Worm (Caenorhabditis elegans) whole organism, young adult: Measurements from ENCODE around the gene ZK287.7.

Experiments used
- B0035.1 ChIP-seq: sonication (generic microtip); optimal IDR thresholded peaks from 2 replicates; lab custom pipeline; 2016; ENCODE audit warnings: missing genetic modification characterization, mild to moderate bottlenecking, missing compliant biosample characterization, missing genotype, missing genetic modification reagents
- F23B12.7 ChIP-seq: sonication (generic microtip); optimal IDR thresholded peaks from 2 replicates; lab custom pipeline; 2017; ENCODE audit warnings: missing genetic modification characterization, mild to moderate bottlenecking, missing compliant biosample characterization, antibody characterized with exemption, moderate library complexity; ENCODE audit not compliant: insufficient read depth
- F33H1.4 ChIP-seq: fragments of 200-800 bp; sonication (Bioruptor generic); IDR thresholded peaks from 2 replicates; pipeline ENCODE4 v1.3.6; 2022; ENCODE audit warnings: missing genetic modification reagents, missing genetic modification characterization, missing compliant biosample characterization
- F49E8.2 ChIP-seq: sonication (generic microtip); optimal IDR thresholded peaks from 3 replicates; lab custom pipeline; 2017; ENCODE audit warnings: missing genetic modification characterization, mild to moderate bottlenecking, missing compliant biosample characterization, antibody characterized with exemption, moderate library complexity; ENCODE audit not compliant: insufficient read depth
- F52B5.7 ChIP-seq: sonication (generic microtip); optimal IDR thresholded peaks from 2 replicates; lab custom pipeline; 2016; ENCODE audit warnings: mild to moderate bottlenecking, missing genetic modification characterization, missing compliant biosample characterization
- F57A8.1 ChIP-seq: fragments of 200-800 bp; sonication (Bioruptor generic); optimal IDR thresholded peaks from 2 replicates; lab custom pipeline; 2018; ENCODE audit warnings: mild to moderate bottlenecking, missing genetic modification characterization, moderate library complexity, missing compliant biosample characterization
- T07F8.4 ChIP-seq: sonication (generic microtip); optimal IDR thresholded peaks from 2 replicates; lab custom pipeline; 2016; ENCODE audit warnings: mild to moderate bottlenecking, missing genetic modification characterization, moderate library complexity, missing compliant biosample characterization
- T26A5.8 ChIP-seq: sonication (generic microtip); optimal IDR thresholded peaks from 2 replicates; lab custom pipeline; 2016; ENCODE audit warnings: missing genetic modification characterization, missing compliant biosample characterization
- Y95B8A.8 ChIP-seq: fragments of 200-800 bp; sonication (Bioruptor generic); IDR thresholded peaks from 2 replicates; pipeline ENCODE4 v1.3.6; 2022; ENCODE audit warnings: missing genetic modification reagents, missing genetic modification characterization, missing compliant biosample characterization
- aptf-2 ChIP-seq: fragments of 200-800 bp; sonication (Bioruptor generic); conservative IDR thresholded peaks from 2 replicates; pipeline ENCODE4 v1.3.6; 2022; ENCODE audit warnings: missing genetic modification reagents, missing genetic modification characterization, missing compliant biosample characterization
- attf-3 ChIP-seq: fragments of 200-800 bp; sonication (Bioruptor generic); conservative IDR thresholded peaks from 2 replicates; pipeline ENCODE4 v1.3.6; 2022; ENCODE audit warnings: missing genetic modification reagents, missing genetic modification characterization, missing compliant biosample characterization
- attf-5 ChIP-seq: fragments of 200-800 bp; sonication (Bioruptor generic); optimal IDR thresholded peaks from 2 replicates; lab custom pipeline; 2018; ENCODE audit warnings: mild to moderate bottlenecking, missing genetic modification characterization, missing compliant biosample characterization
- bed-2 ChIP-seq: fragments of 200-800 bp; sonication (Bioruptor generic); IDR thresholded peaks from 2 replicates; pipeline ENCODE4 v1.3.6; 2022; ENCODE audit warnings: missing genetic modification reagents, missing genetic modification characterization, missing compliant biosample characterization
- cebp-1 ChIP-seq, 2 experiments: fragments of 200-800 bp in 1 of 2; sonication (Bioruptor generic) in 1 of 2; sonication (generic microtip) in 1 of 2; IDR thresholded peaks in 1 of 2; optimal IDR thresholded peaks in 1 of 2; 2 replicates each; pipeline versions ENCODE4 v1.3.6 to Lab custom; 2017 to 2022; ENCODE audit warnings: missing compliant biosample characterization in 2 of 2, missing genetic modification characterization in 2 of 2, mild to moderate bottlenecking in 1 of 2, missing genetic modification reagents in 1 of 2, moderate library complexity in 1 of 2
- ceh-27 ChIP-seq: fragments of 200-800 bp; sonication (Bioruptor generic); optimal IDR thresholded peaks from 2 replicates; lab custom pipeline; 2018; ENCODE audit warnings: mild to moderate bottlenecking, missing genetic modification characterization, moderate library complexity, missing compliant biosample characterization
- ceh-40 ChIP-seq: fragments of 200-800 bp; sonication (Bioruptor generic); IDR thresholded peaks from 2 replicates; pipeline ENCODE4 v1.3.6; 2022; ENCODE audit warnings: missing genetic modification characterization, missing compliant biosample characterization
- chd-7 ChIP-seq: sonication (generic microtip); optimal IDR thresholded peaks from 2 replicates; lab custom pipeline; 2016; ENCODE audit warnings: mild to moderate bottlenecking, missing genetic modification characterization, moderate library complexity, missing compliant biosample characterization
- efl-1 ChIP-seq: fragments of 150-350 bp; optimal IDR thresholded peaks from 2 replicates; lab custom pipeline; 2014; ENCODE audit warnings: missing biosample characterization, missing genetic modification reagents, missing genetic modification characterization
- egl-18 ChIP-seq: fragments of 200-800 bp; sonication (Bioruptor generic); IDR thresholded peaks from 2 replicates; pipeline ENCODE4 v1.3.6; 2022; ENCODE audit warnings: missing genetic modification reagents, missing genetic modification characterization, missing compliant biosample characterization
- ekl-4 ChIP-seq: fragments of 200-800 bp; sonication (Bioruptor generic); IDR thresholded peaks from 2 replicates; pipeline ENCODE4 v1.3.6; 2022; ENCODE audit warnings: missing genetic modification reagents, missing genetic modification characterization, missing compliant biosample characterization
- ets-4 ChIP-seq: fragments of 200-800 bp; sonication (Bioruptor generic); optimal IDR thresholded peaks from 2 replicates; lab custom pipeline; 2018; ENCODE audit warnings: mild to moderate bottlenecking, missing genetic modification characterization, missing compliant biosample characterization
- hmg-20 ChIP-seq: fragments of 200-800 bp; sonication (Bioruptor generic); IDR thresholded peaks from 2 replicates; pipeline ENCODE4 v1.3.6; 2022; ENCODE audit warnings: missing genetic modification reagents, missing genetic modification characterization, missing compliant biosample characterization
- hrde-1 ChIP-seq: sonication (generic microtip); optimal IDR thresholded peaks from 2 replicates; lab custom pipeline; 2016; ENCODE audit warnings: missing genetic modification characterization, mild to moderate bottlenecking, missing compliant biosample characterization, moderate library complexity, missing genotype, missing genetic modification reagents, borderline replicate concordance
- let-526 ChIP-seq: fragments of 200-800 bp; sonication (Bioruptor generic); IDR thresholded peaks from 2 replicates; pipeline ENCODE4 v1.3.6; 2022; ENCODE audit warnings: missing genetic modification reagents, missing genetic modification characterization, missing compliant biosample characterization
- lir-1 ChIP-seq: fragments of 200-800 bp; sonication (Bioruptor generic); conservative IDR thresholded peaks from 2 replicates; pipeline ENCODE4 v1.3.6; 2022; ENCODE audit warnings: missing genetic modification reagents, missing genetic modification characterization, missing compliant biosample characterization
- lsl-1 ChIP-seq: fragments of 200-800 bp; sonication (Bioruptor generic); optimal IDR thresholded peaks from 2 replicates; lab custom pipeline; 2018; ENCODE audit warnings: mild to moderate bottlenecking, missing genetic modification characterization, moderate library complexity, missing compliant biosample characterization
- nfyb-1 ChIP-seq: fragments of 200-800 bp; sonication (Bioruptor generic); IDR thresholded peaks from 2 replicates; pipeline ENCODE4 v1.3.6; 2022; ENCODE audit warnings: missing genetic modification reagents, missing genetic modification characterization, missing compliant biosample characterization
- nhr-80 ChIP-seq: sonication (generic microtip); optimal IDR thresholded peaks from 2 replicates; lab custom pipeline; 2016; ENCODE audit warnings: missing genetic modification characterization, missing compliant biosample characterization
- nhr-90 ChIP-seq: sonication (generic microtip); optimal IDR thresholded peaks from 2 replicates; lab custom pipeline; 2016; ENCODE audit warnings: missing genotype, mild to moderate bottlenecking, missing genetic modification characterization, missing compliant biosample characterization
- repo-1 ChIP-seq: sonication (generic microtip); optimal IDR thresholded peaks from 2 replicates; lab custom pipeline; 2017; ENCODE audit warnings: mild to moderate bottlenecking, missing genetic modification characterization, missing compliant biosample characterization
- sdz-38 ChIP-seq: sonication (generic microtip); optimal IDR thresholded peaks from 2 replicates; lab custom pipeline; 2016; ENCODE audit warnings: missing genotype, missing genetic modification characterization, missing compliant biosample characterization
- tbp1 ChIP-seq: fragments of 200-800 bp; sonication (Bioruptor generic); optimal IDR thresholded peaks from 2 replicates; lab custom pipeline; 2018; ENCODE audit warnings: mild to moderate bottlenecking, missing genetic modification characterization, missing compliant biosample characterization
- xnd-1 ChIP-seq: sonication (generic microtip); optimal IDR thresholded peaks from 2 replicates; lab custom pipeline; 2016; ENCODE audit warnings: missing genotype, missing genetic modification reagents, missing genetic modification characterization, missing compliant biosample characterization
- ztf-18 ChIP-seq: sonication (generic microtip); optimal IDR thresholded peaks from 2 replicates; lab custom pipeline; 2016; ENCODE audit warnings: missing genotype, mild to moderate bottlenecking, missing genetic modification characterization, missing compliant biosample characterization
- ztf-22 ChIP-seq: fragments of 200-800 bp; sonication (Bioruptor generic); optimal IDR thresholded peaks from 2 replicates; lab custom pipeline; 2018; ENCODE audit warnings: mild to moderate bottlenecking, missing genetic modification characterization, moderate library complexity, missing compliant biosample characterization
- ztf-3 ChIP-seq: fragments of 200-800 bp; sonication (Bioruptor generic); optimal IDR thresholded peaks from 2 replicates; lab custom pipeline; 2018; ENCODE audit warnings: mild to moderate bottlenecking, missing genetic modification characterization, missing compliant biosample characterization

Gene ZK287.7

ce11 chrV:9706592-9706991, 13.7 kb downstream of the ZK287.7 start:
- TF ChIP-seq F33H1.4, result no peak
- TF ChIP-seq xnd-1 (tag; lab: Kevin White, UChicago), result no peak
- TF ChIP-seq tbp1, result no peak
- TF ChIP-seq T26A5.8, result no peak
- TF ChIP-seq attf-3 (GFP tag; lab: Robert Waterston, UW), result no peak
- no peak for TF ChIP-seq T07F8.4 (tag; lab: Kevin White, UChicago)
- no peak for TF ChIP-seq ztf-3 (GFP tag; lab: Kevin White, UChicago)
- no peak for TF ChIP-seq lir-1 (GFP tag; lab: Robert Waterston, UW)
- TF ChIP-seq F49E8.2, result no peak

- TF ChIP-seq repo-1 (tag; lab: Kevin White, UChicago) (no peak), Y95B8A.8 (GFP tag; lab: Robert Waterston, UW) (no peak), ceh-40 (GFP tag; lab: Robert Waterston, UW) (no peak), bed-2 (GFP tag; lab: Robert Waterston, UW) (no peak), F52B5.7 (tag; lab: Kevin White, UChicago) (no peak), nhr-80 (peak; percentile 49), F23B12.7 (no peak), ztf-18 (no peak), attf-5 (GFP tag; lab: Kevin White, UChicago) (no peak)
- TF ChIP-seq, all 124 proteins: peak for 1
These were observed 16.9 kb downstream of the ZK287.7 start, which contains the start of gene tag-120 for ce11 chrV:9709747-9710146. Gene tag-120 (minus strand): TSS chrV:9709814.

ce11 chrV:9711174-9711573, 18.3 kb downstream of the ZK287.7 start:
- TF ChIP-seq egl-18 (GFP tag; lab: Robert Waterston, UW) (no peak), aptf-2 (GFP tag; lab: Robert Waterston, UW) (no peak), cebp-1 (GFP tag; IDR thresholded peaks at IDR 0.05; lab: Robert Waterston, UW) (peak; percentile 83), cebp-1 (tag; optimal IDR thresholded peaks at IDR 0.05; lab: Kevin White, UChicago) (no peak), F57A8.1 (GFP tag; lab: Kevin White, UChicago) (no peak), nhr-80 (peak; percentile 45), chd-7 (no peak)

- no peak for TF ChIP-seq nfyb-1 (GFP tag; lab: Robert Waterston, UW)
- no peak for TF ChIP-seq hrde-1 (tag; lab: Kevin White, UChicago)
- TF ChIP-seq ztf-3 (GFP tag; lab: Kevin White, UChicago), result no peak
- no peak for TF ChIP-seq let-526
- TF ChIP-seq ceh-27 (GFP tag; lab: Kevin White, UChicago), result no peak
- no peak for TF ChIP-seq cebp-1 (GFP tag; IDR thresholded peaks at IDR 0.05; lab: Robert Waterston, UW)
- no peak for TF ChIP-seq cebp-1 (tag; optimal IDR thresholded peaks at IDR 0.05; lab: Kevin White, UChicago)
- TF ChIP-seq ztf-22 (GFP tag; lab: Kevin White, UChicago), result no peak
- TF ChIP-seq xnd-1 (tag; lab: Kevin White, UChicago), result no peak
- TF ChIP-seq nhr-90 (tag; lab: Kevin White, UChicago), result no peak
- TF ChIP-seq sdz-38, result no peak
- TF ChIP-seq efl-1 (GFP tag; lab: Kevin White, UChicago), result no peak
- no peak for TF ChIP-seq ekl-4 (GFP tag; lab: Robert Waterston, UW)
- no peak for TF ChIP-seq ets-4
- TF ChIP-seq lsl-1 (GFP tag; lab: Kevin White, UChicago), result no peak
- no peak for TF ChIP-seq hmg-20 (GFP tag; lab: Robert Waterston, UW)
- TF ChIP-seq B0035.1 (tag; lab: Kevin White, UChicago), result no peak
These were observed 19.7 kb downstream of the ZK287.7 start for ce11 chrV:9712418-9713173.
